Worm (Caenorhabditis elegans) whole organism, L4/young adult: Measurements from ENCODE around the gene F55C12.4.

Source experiments
- W03F9.2 ChIP-seq: fragments of 150-350 bp; optimal IDR thresholded peaks from 2 replicates; lab custom pipeline; 2014; ENCODE audit warnings: missing biosample characterization, missing genetic modification characterization
- dao-5 ChIP-seq: sonication (generic microtip); optimal IDR thresholded peaks from 2 replicates; lab custom pipeline; 2016; ENCODE audit warnings: missing genotype, missing genetic modification characterization, moderate library complexity, missing compliant biosample characterization
- him-1 ChIP-seq: sonication (generic microtip); optimal IDR thresholded peaks from 2 replicates; lab custom pipeline; 2016; ENCODE audit warnings: missing genotype, missing genetic modification reagents, missing genetic modification characterization, missing compliant biosample characterization

DNA sequence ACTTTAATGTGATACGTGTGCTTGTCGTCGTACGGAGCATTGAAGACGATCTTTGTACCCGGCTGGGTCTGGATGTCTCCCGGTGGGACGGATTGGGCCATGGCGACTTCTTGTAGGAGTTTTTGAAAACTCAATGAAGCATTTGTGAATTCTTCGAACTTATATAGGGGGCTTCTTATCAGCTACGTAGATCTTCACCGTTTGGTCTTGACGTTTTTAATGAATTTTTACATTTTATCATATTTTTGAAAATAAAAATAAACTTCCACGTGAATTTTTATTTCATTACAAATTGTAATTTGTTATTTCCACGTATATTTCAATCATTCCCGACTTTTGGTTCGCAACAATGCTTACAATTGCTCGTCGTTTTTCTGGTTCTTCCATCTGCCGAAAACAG lies 48.0 kb downstream of the F55C12.4 start, which contains the start of the genes msp-64 and ZK1248.5:
- TF ChIP-seq W03F9.2 (no peak), him-1 (tag; lab: Kevin White, UChicago) (no peak), dao-5 (tag; lab: Kevin White, UChicago) (no peak)
